Worm (Caenorhabditis elegans): ENCODE results near the gene stg-1.

DNA sequence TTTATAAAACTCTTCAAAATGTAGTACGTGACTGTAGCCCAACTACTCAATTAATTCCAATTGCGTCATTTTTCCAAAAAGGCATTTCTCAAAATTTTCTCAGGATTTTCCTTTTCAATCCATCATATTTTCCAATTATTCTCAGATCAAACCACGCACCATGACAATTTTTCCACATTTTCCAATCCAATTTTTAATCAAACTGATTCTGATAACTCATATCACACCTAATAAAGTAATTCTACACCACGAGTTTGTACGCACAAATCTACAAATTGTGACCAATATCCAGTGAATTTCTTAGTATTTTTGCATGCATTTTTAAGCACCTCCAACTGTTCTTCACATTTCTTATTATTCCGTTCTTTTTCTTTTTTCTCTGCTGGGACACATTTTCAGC, 9.0 kb downstream of the stg-1 start:
- TF ChIP-seq pqm-1 (tag; optimal IDR thresholded peaks at IDR 0.05), result no peak
- no peak for TF ChIP-seq ceh-14 (tag; optimal IDR thresholded peaks at IDR 0.05)
- TF ChIP-seq pha-4 (tag; optimal IDR thresholded peaks at IDR 0.05), result no peak
- TF ChIP-seq F13H6.1 (tag; optimal IDR thresholded peaks at IDR 0.05), result no peak
- no peak for TF ChIP-seq elt-4 (tag; optimal IDR thresholded peaks at IDR 0.05)
- TF ChIP-seq elt-2 (tag; optimal IDR thresholded peaks at IDR 0.05), result no peak
- TF ChIP-seq lim-6 (tag; optimal IDR thresholded peaks at IDR 0.05), result no peak
- no peak for TF ChIP-seq ceh-18 (tag; optimal IDR thresholded peaks at IDR 0.05)

All from whole organism, late embryonic.